Worm (Caenorhabditis elegans): ENCODE results near the gene F44D12.19.
A peak's percentile ranks its signal among the peaks of the same experiment; 100 is the strongest.

The F44D12.19 gene

DNA sequence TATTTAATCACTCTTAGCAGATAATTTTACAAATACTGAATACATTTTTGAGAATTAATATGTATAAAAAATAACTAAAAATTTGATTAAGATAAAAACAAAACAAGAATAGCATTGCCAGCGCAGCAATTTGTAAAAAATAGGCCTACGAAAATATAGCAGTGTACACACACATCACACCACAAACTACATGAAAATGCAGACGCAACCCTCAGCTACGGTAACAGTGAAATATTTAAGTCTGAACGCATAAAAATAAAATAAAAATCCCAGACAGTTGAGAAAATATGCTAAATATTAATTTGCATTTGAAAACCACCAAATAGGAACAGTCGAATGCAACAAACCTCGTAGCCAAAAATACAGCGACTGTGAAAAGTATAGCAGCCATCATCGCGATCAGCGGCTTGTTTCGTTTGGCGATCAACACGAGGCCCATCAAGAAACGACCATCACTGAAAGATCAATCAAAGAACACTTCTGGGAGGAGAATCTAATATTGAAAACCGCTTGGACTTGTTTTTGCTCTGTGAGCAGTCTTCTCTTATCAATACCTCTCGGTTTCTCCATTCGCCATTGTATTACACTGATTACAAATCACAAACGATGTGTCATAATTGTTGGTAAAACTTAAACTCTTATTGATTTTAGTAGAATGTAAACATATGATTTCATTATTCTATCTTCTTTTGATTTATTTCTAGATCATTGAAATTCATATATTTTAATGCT lies 22.7 kb upstream of the F44D12.19 start, which contains the start of gene pyp-1:
pyp-1 (minus strand) TSS at position 439 of the 732 bp plus-strand sequence.
- TF ChIP-seq nhr-10 (tag; optimal IDR thresholded peaks at IDR 0.05) (no peak), lsy-2 (tag; optimal IDR thresholded peaks at IDR 0.05) (peak in 1 of 2 experiments; percentile 69), ama-1 (optimal IDR thresholded peaks at IDR 0.05) (peak; percentile 33), sma-9 (GFP tag; optimal IDR thresholded peaks at IDR 0.05) (peak; percentile 22), sma-9 (tag; optimal IDR thresholded peaks at IDR 0.05) (no peak), R02D3.7 (tag; optimal IDR thresholded peaks at IDR 0.05) (no peak), fos-1 (tag; optimal IDR thresholded peaks at IDR 0.05) (peak; percentile 56), unc-55 (GFP tag; optimal IDR thresholded peaks at IDR 0.05) (peak; percentile 34), ZK546.5 (tag; optimal IDR thresholded peaks at IDR 0.05) (no peak)

- TF ChIP-seq lin-11 (tag; optimal IDR thresholded peaks at IDR 0.05) (no peak), C34F6.9 (tag; optimal IDR thresholded peaks at IDR 0.05) (no peak), fos-1 (tag; optimal IDR thresholded peaks at IDR 0.05) (no peak), zag-1 (tag; optimal IDR thresholded peaks at IDR 0.05) (no peak), R02D3.7 (tag; optimal IDR thresholded peaks at IDR 0.05) (no peak)
These were observed 19.6 kb upstream of the F44D12.19 start, which contains the start of gene C47E12.3 for ce11 chrIV:10001748-10002147. TSS of gene C47E12.3 (minus strand) at chrIV:10001848.

DNA sequence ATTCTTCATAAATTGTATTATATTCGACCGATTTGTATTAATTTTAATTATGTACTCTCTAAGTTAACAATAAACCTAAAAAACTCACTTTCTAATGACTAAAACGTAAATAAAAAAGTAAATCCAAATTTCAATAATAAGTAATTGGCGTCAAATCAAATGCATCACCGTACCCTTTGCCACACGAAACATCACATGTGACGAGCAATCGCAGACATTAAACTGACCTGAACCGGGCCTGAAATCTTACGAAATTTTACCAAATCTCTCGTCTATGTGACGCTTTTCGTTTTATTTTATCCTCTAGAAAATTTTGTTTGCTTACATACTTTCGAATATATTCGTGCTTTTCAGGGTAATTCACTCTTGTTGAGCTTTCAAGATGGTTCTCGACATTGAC lies 18.0 kb upstream of the F44D12.19 start, which contains the start of the genes C47E12.2 and sars-1:
C47E12.2 (minus strand) TSS at position 131 of the 400 bp plus-strand sequence.
sars-1 (plus strand) TSS at position 355 of the 400 bp plus-strand sequence.
- no peak for TF ChIP-seq mdl-1 (tag; optimal IDR thresholded peaks at IDR 0.05)
- TF ChIP-seq lin-39 (tag; optimal IDR thresholded peaks at IDR 0.05): no peak
- TF ChIP-seq ZK546.5 (tag; optimal IDR thresholded peaks at IDR 0.05): no peak
- TF ChIP-seq alr-1 (tag; optimal IDR thresholded peaks at IDR 0.05): no peak
- TF ChIP-seq snpc-4 (tag; optimal IDR thresholded peaks at IDR 0.05): no peak
- no peak for TF ChIP-seq lin-11 (tag; optimal IDR thresholded peaks at IDR 0.05)
- TF ChIP-seq nhr-129 (tag; optimal IDR thresholded peaks at IDR 0.05): peak; percentile 88
- TF ChIP-seq R02D3.7 (tag; optimal IDR thresholded peaks at IDR 0.05): no peak
- TF ChIP-seq nhr-237 (tag; optimal IDR thresholded peaks at IDR 0.05): no peak
- TF ChIP-seq nhr-23 (tag; optimal IDR thresholded peaks at IDR 0.05): no peak
- TF ChIP-seq egl-27 (tag; optimal IDR thresholded peaks at IDR 0.05): no peak
- TF ChIP-seq Y55F3AM.14 (GFP tag; optimal IDR thresholded peaks at IDR 0.05): no peak
- TF ChIP-seq elt-3 (tag; optimal IDR thresholded peaks at IDR 0.05): no peak
- TF ChIP-seq sma-9 (GFP tag; optimal IDR thresholded peaks at IDR 0.05): no peak
- no peak for TF ChIP-seq sma-9 (tag; optimal IDR thresholded peaks at IDR 0.05)
- no peak for TF ChIP-seq lin-13 (GFP tag; optimal IDR thresholded peaks at IDR 0.05)
- no peak for TF ChIP-seq nhr-77 (tag; optimal IDR thresholded peaks at IDR 0.05)
- no peak for TF ChIP-seq sma-3 (GFP tag; optimal IDR thresholded peaks at IDR 0.05)
- no peak for TF ChIP-seq F13H6.1 (tag; optimal IDR thresholded peaks at IDR 0.05)
- TF ChIP-seq crh-2 (tag; optimal IDR thresholded peaks at IDR 0.05): peak; percentile 32
- no peak for TF ChIP-seq sem-4 (tag; optimal IDR thresholded peaks at IDR 0.05)
- TF ChIP-seq lsy-2 (tag; optimal IDR thresholded peaks at IDR 0.05): peak; percentile 58 to 92
- no peak for TF ChIP-seq ztf-11 (tag; optimal IDR thresholded peaks at IDR 0.05)
- TF ChIP-seq nhr-6 (tag; optimal IDR thresholded peaks at IDR 0.05): no peak
- no peak for TF ChIP-seq ceh-82 (tag; optimal IDR thresholded peaks at IDR 0.05)
- TF ChIP-seq ztf-1 (GFP tag; conservative IDR thresholded peaks at IDR 0.05): no peak
- no peak for TF ChIP-seq nhr-25 (tag; optimal IDR thresholded peaks at IDR 0.05)
- TF ChIP-seq skn-1 (tag; optimal IDR thresholded peaks at IDR 0.05): no peak
- TF ChIP-seq C34F6.9 (tag; optimal IDR thresholded peaks at IDR 0.05): peak; percentile 18
- TF ChIP-seq nhr-10 (tag; optimal IDR thresholded peaks at IDR 0.05): no peak
- TF ChIP-seq gmeb-1 (tag; optimal IDR thresholded peaks at IDR 0.05): no peak
- TF ChIP-seq nhr-12 (tag; optimal IDR thresholded peaks at IDR 0.05): no peak
- no peak for TF ChIP-seq mbf-1 (tag; optimal IDR thresholded peaks at IDR 0.05)
- TF ChIP-seq ztf-4 (tag; optimal IDR thresholded peaks at IDR 0.05): no peak
- TF ChIP-seq elt-1 (tag; optimal IDR thresholded peaks at IDR 0.05): no peak

Measured in whole organism, L2 larva.